Fruit fly (Drosophila melanogaster) whole organism, prepupa: ENCODE measurements around the gene CARPB.

Source experiments
- CG10669 ChIP-seq: fragments of 200-800 bp; sonication (Bioruptor generic); optimal IDR thresholded peaks from 3 replicates; lab custom pipeline; 2018; ENCODE audit warnings: missing biosample characterization, mild to moderate bottlenecking, missing genetic modification characterization, moderate library complexity
- CG11762 ChIP-seq: fragments of 200-800 bp; sonication (Bioruptor generic); optimal IDR thresholded peaks from 3 replicates; lab custom pipeline; 2016; ENCODE audit warnings: missing biosample characterization, missing genetic modification characterization; ENCODE audit not compliant: insufficient read depth
- Hr4 ChIP-seq: fragments of 200-800 bp; sonication (Bioruptor generic); optimal IDR thresholded peaks from 3 replicates; lab custom pipeline; 2016; ENCODE audit warnings: missing biosample characterization, missing genetic modification characterization
- Lpt ChIP-seq: fragments of 200-800 bp; sonication (Bioruptor generic); optimal IDR thresholded peaks from 3 replicates; lab custom pipeline; 2016; ENCODE audit warnings: missing biosample characterization, missing genetic modification characterization
- OdsH ChIP-seq: fragments of 200-800 bp; sonication (Bioruptor generic); optimal IDR thresholded peaks from 3 replicates; lab custom pipeline; 2016; ENCODE audit warnings: missing biosample characterization, missing genetic modification characterization
- Sox102F ChIP-seq: fragments of 200-800 bp; sonication (Bioruptor generic); optimal IDR thresholded peaks from 2 replicates; lab custom pipeline; 2016; ENCODE audit warnings: missing biosample characterization, mild to moderate bottlenecking, missing genetic modification characterization
- fkh ChIP-seq: fragments of 200-800 bp; sonication (Bioruptor generic); optimal IDR thresholded peaks from 3 replicates; lab custom pipeline; 2017; ENCODE audit warnings: missing biosample characterization, mild to moderate bottlenecking, missing genetic modification characterization, moderate library complexity
- pdm3 ChIP-seq: fragments of 200-800 bp; sonication (Bioruptor generic); optimal IDR thresholded peaks from 3 replicates; lab custom pipeline; 2016; ENCODE audit warnings: missing biosample characterization, missing genetic modification characterization
- svp ChIP-seq: fragments of 200-800 bp; sonication (Bioruptor generic); peaks from one replicate; lab custom pipeline; 2016; ENCODE audit warnings: missing biosample characterization, missing genetic modification characterization

- TF ChIP-seq CG10669 (no peak), svp (GFP tag; lab: Kevin White, UChicago) (no peak), Lpt (GFP tag; lab: Kevin White, UChicago) (no peak), Sox102F (GFP tag; lab: Kevin White, UChicago) (no peak), CG11762 (no peak), OdsH (GFP tag; lab: Kevin White, UChicago) (no peak), fkh (no peak), Hr4 (no peak), pdm3 (GFP tag; lab: Kevin White, UChicago) (no peak)
These were observed 17.5 kb upstream of the CARPB start for dm6 chrX:9765565-9765964.
